Worm (Caenorhabditis elegans) whole organism, early embryonic: Measurements from ENCODE around the gene nceh-1.

Source experiments
- B0310.2 ChIP-seq: sonication (generic microtip); optimal IDR thresholded peaks from 2 replicates; lab custom pipeline; 2016; ENCODE audit warnings: mild to moderate bottlenecking, missing genetic modification characterization, missing compliant biosample characterization
- F13C5.2 ChIP-seq: sonication (generic microtip); optimal IDR thresholded peaks from 2 replicates; lab custom pipeline; 2017; ENCODE audit warnings: mild to moderate bottlenecking, missing genetic modification characterization, inconsistent platforms, missing compliant biosample characterization
- aly-1 ChIP-seq: sonication (generic microtip); optimal IDR thresholded peaks from 2 replicates; lab custom pipeline; 2016; ENCODE audit warnings: missing genetic modification characterization, missing compliant biosample characterization
- ama-1 ChIP-seq: fragments of 150-350 bp; optimal IDR thresholded peaks from 2 replicates; lab custom pipeline; 2014
- ceh-13 ChIP-seq: fragments of 200-800 bp; sonication (Bioruptor generic); optimal IDR thresholded peaks from 2 replicates; lab custom pipeline; 2018; ENCODE audit warnings: mild to moderate bottlenecking, missing genetic modification characterization, missing compliant biosample characterization
- ceh-36 ChIP-seq: sonication (generic microtip); optimal IDR thresholded peaks from 2 replicates; lab custom pipeline; 2016; ENCODE audit warnings: missing genetic modification characterization, inconsistent platforms, missing compliant biosample characterization
- ets-7 ChIP-seq: sonication (generic microtip); optimal IDR thresholded peaks from 2 replicates; lab custom pipeline; 2016; ENCODE audit warnings: missing genotype, missing genetic modification characterization, missing compliant biosample characterization
- flt-1 ChIP-seq: fragments of 200-800 bp; sonication (Bioruptor generic); IDR thresholded peaks from 2 replicates; pipeline ENCODE4 v1.3.6; 2022; ENCODE audit warnings: missing genetic modification characterization, missing compliant biosample characterization
- hmbx-1 ChIP-seq: sonication (generic microtip); optimal IDR thresholded peaks from 2 replicates; lab custom pipeline; 2016; ENCODE audit warnings: mild to moderate bottlenecking, missing genetic modification characterization, missing compliant biosample characterization
- hmg-4 ChIP-seq: fragments of 200-800 bp; sonication (Bioruptor generic); optimal IDR thresholded peaks from 2 replicates; lab custom pipeline; 2018; ENCODE audit warnings: mild to moderate bottlenecking, missing genetic modification characterization, missing compliant biosample characterization
- hnd-1 ChIP-seq: sonication (generic microtip); optimal IDR thresholded peaks from 2 replicates; lab custom pipeline; 2016; ENCODE audit warnings: missing genetic modification characterization, missing compliant biosample characterization
- pes-1 ChIP-seq: fragments of 200-800 bp; sonication (Bioruptor generic); IDR thresholded peaks from 2 replicates; pipeline ENCODE4 v1.3.6; 2022; ENCODE audit warnings: missing genetic modification reagents, missing genetic modification characterization, missing compliant biosample characterization
- scrt-1 ChIP-seq: fragments of 200-800 bp; sonication (Bioruptor generic); IDR thresholded peaks from 2 replicates; pipeline ENCODE4 v1.3.6; 2022; ENCODE audit warnings: missing genetic modification characterization, missing compliant biosample characterization
- sea-1 ChIP-seq: fragments of 200-800 bp; sonication (Bioruptor generic); conservative IDR thresholded peaks from 2 replicates; pipeline ENCODE4 v1.3.6; 2022; ENCODE audit warnings: missing genetic modification characterization, missing compliant biosample characterization
- tbx-11 ChIP-seq: fragments of 200-800 bp; sonication (Bioruptor generic); IDR thresholded peaks from 2 replicates; pipeline ENCODE4 v1.3.6; 2022; ENCODE audit warnings: missing genetic modification characterization, missing compliant biosample characterization
- tbx-37 ChIP-seq: fragments of 200-800 bp; sonication (Bioruptor generic); conservative IDR thresholded peaks from 2 replicates; pipeline ENCODE4 v1.3.6; 2022; ENCODE audit warnings: missing genetic modification reagents, missing genetic modification characterization, missing compliant biosample characterization
- tra-4 ChIP-seq: sonication (generic microtip); optimal IDR thresholded peaks from 2 replicates; lab custom pipeline; 2017; ENCODE audit warnings: missing genetic modification characterization, missing compliant biosample characterization

The nceh-1 gene

DNA sequence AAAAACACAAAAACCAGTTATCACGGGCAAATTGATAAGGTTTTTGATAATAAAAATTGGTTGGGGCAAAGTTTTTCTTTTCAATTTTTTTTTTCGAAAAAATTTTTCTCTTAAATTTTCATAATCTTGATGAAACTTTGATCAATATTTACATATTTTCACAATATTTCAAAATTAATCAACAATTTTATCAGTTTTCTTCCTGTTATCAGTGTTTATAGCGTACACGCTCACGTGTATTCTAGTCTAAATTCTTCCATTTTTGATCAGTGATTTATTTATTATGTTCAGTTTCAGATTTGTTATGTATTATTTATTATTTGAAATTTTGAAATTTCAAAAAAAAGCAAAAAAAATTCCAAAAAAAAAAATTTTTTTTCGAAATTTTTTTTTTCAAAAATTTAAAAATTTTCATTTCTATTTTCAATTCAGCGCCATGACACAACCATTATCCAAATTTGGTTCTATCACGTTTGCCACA, at the start of gene nceh-1:
nceh-1 (plus strand) TSS at position 431 of the 481 bp plus-strand sequence.
- no peak for TF ChIP-seq tra-4 (tag; lab: Kevin White, UChicago)

DNA sequence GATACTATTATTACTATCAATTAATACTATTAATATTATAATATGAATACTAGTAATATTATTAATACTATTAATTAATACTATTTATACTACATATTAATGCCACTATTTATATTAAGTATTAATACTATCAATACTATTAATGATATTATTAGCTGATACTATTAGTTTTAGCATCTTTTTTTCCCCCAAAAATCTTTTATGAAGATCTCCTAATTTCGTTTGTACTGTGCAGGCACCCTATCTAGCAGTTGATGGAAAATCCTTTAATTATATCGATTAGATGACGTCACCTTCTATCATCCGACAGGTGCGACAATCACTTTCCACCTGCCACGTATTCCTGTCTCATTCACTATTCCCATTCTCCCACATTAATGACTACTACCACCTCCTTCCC, 48.0 kb upstream of the nceh-1 start, which contains the start of gene fbxb-65:
fbxb-65 (plus strand) TSS at position 301 of the 400 bp plus-strand sequence.
- no peak for TF ChIP-seq hmg-4 (GFP tag; lab: Kevin White, UChicago)

DNA sequence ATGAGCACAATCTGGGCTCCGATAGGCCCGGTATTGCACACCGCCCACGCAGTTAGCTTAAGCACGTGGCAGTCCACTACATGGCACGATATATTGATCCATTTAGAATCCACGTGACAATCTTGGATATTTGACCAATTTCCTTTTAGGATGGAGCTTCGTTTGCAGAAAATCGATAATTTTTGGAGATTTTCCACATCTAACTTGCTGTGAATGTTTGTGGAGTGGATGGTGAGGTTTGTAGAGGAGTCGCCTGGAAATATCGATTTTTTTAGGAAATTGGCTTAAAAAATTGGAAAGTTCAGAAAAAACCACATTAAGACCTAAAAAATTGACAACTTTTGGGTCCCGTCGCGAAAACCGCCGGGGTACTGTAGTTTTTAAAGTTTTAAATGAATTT, 39.9 kb upstream of the nceh-1 start:
- TF ChIP-seq ama-1 (lab: Kevin White, UChicago) (no peak), B0310.2 (tag; lab: Kevin White, UChicago) (no peak), tbx-37 (no peak), flt-1 (GFP tag; lab: Robert Waterston, UW) (no peak), ets-7 (tag; lab: Kevin White, UChicago) (no peak), tra-4 (tag; lab: Kevin White, UChicago) (no peak), hmbx-1 (tag; lab: Kevin White, UChicago) (no peak), ceh-36 (tag; lab: Kevin White, UChicago) (no peak), pes-1 (no peak), aly-1 (tag; lab: Kevin White, UChicago) (no peak), sea-1 (GFP tag; lab: Robert Waterston, UW) (no peak), hnd-1 (tag; lab: Kevin White, UChicago) (no peak), hmg-4 (GFP tag; lab: Kevin White, UChicago) (no peak), F13C5.2 (tag; lab: Kevin White, UChicago) (no peak), tbx-11 (GFP tag; lab: Robert Waterston, UW) (no peak), ceh-13 (GFP tag; lab: Kevin White, UChicago) (no peak)

DNA sequence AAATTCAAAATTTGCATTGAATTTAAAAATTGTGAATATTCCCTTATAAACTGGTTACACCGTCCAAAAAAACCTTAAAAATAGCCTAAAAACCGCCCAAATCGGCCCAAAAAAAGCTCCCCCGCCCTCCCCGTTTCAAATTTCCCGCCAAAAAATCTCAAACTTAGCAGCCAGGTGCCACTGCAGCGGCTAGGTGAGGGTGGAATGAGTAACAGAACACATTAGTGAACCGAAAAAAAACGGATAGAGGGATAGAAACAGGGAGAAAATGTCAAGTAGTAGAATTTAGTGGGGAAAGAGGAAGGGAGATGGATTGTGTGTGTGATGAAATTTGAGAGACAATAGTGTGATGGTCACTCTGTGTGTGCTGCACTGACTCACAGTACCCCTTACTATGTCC, 25.3 kb upstream of the nceh-1 start:
- TF ChIP-seq aly-1 (tag; lab: Kevin White, UChicago) (no peak), flt-1 (GFP tag; lab: Robert Waterston, UW) (no peak), sea-1 (GFP tag; lab: Robert Waterston, UW) (no peak), hmg-4 (GFP tag; lab: Kevin White, UChicago) (no peak), pes-1 (no peak), ets-7 (tag; lab: Kevin White, UChicago) (no peak), ceh-13 (GFP tag; lab: Kevin White, UChicago) (no peak), tra-4 (tag; lab: Kevin White, UChicago) (no peak), B0310.2 (tag; lab: Kevin White, UChicago) (no peak), hnd-1 (tag; lab: Kevin White, UChicago) (no peak), tbx-11 (GFP tag; lab: Robert Waterston, UW) (no peak), tbx-37 (no peak), ceh-36 (tag; lab: Kevin White, UChicago) (no peak), scrt-1 (GFP tag; lab: Robert Waterston, UW) (no peak), hmbx-1 (tag; lab: Kevin White, UChicago) (no peak), F13C5.2 (tag; lab: Kevin White, UChicago) (no peak), ama-1 (lab: Kevin White, UChicago) (no peak)

DNA sequence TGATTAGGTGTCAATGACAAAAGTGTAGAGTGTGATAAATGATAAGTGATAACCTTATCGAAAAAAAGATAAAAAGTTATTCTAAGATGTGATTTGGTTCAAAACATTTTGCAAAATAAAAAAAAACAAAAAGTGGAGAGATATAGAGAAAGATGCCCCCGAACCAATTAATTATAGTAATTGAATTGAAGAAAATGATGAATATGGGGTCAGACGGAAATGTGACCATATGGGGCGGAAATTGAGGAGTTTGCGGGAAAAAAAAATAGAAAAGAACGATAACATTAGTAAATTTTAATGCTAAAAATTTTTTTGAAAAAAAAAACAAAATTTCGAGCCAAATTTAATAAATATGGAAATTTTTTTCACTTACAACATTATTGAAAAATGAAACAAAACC, 22.7 kb upstream of the nceh-1 start:
- TF ChIP-seq sea-1 (GFP tag; lab: Robert Waterston, UW) (no peak), ceh-13 (GFP tag; lab: Kevin White, UChicago) (no peak), B0310.2 (tag; lab: Kevin White, UChicago) (no peak), pes-1 (no peak), F13C5.2 (tag; lab: Kevin White, UChicago) (no peak), ceh-36 (tag; lab: Kevin White, UChicago) (no peak), ama-1 (lab: Kevin White, UChicago) (no peak), aly-1 (tag; lab: Kevin White, UChicago) (no peak), ets-7 (tag; lab: Kevin White, UChicago) (no peak), tbx-37 (no peak), hnd-1 (tag; lab: Kevin White, UChicago) (no peak), scrt-1 (GFP tag; lab: Robert Waterston, UW) (no peak), hmg-4 (GFP tag; lab: Kevin White, UChicago) (no peak), tra-4 (tag; lab: Kevin White, UChicago) (no peak), hmbx-1 (tag; lab: Kevin White, UChicago) (no peak), tbx-11 (GFP tag; lab: Robert Waterston, UW) (no peak), flt-1 (GFP tag; lab: Robert Waterston, UW) (no peak)

DNA sequence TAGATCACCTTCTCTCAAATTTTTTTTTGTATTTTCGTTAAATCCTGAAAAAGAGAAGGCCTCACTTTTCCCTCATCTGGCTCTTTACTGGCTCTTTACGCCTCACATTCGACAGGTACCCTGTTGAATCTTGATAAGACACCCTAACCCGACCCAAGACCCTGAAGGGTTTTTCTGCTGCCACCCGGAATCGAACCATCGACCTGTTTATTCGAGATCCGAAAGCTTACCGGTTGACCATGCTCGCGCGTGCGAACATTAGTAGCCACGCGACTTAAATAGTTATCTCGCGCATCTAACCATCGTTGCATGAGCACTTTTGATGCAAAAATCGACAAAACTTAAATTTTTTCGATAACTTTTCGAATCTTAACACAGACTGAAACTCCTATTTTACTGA, 22.0 kb upstream of the nceh-1 start:
- no peak for TF ChIP-seq hmg-4 (GFP tag; lab: Kevin White, UChicago)
- no peak for TF ChIP-seq ceh-13 (GFP tag; lab: Kevin White, UChicago)
- no peak for TF ChIP-seq F13C5.2 (tag; lab: Kevin White, UChicago)
- no peak for TF ChIP-seq scrt-1 (GFP tag; lab: Robert Waterston, UW)

DNA sequence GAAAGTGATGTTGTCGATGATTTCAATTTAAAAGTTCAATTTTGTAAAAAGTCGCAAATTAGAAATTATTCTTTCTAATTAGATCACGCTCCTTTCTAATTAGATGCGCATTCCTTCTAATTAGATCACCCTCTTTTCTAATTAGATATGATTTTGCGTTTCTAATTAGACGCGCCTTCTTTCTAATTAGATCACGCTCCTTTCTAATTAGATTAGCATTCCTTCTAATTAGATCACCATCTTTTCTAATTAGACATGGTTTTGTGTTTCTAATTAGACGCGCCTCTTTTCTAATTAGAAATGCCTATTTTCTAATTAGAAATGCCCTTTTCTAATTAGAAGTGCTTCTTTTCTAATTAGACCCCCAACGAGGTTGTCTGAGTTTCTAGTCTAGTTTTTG, 20.5 kb upstream of the nceh-1 start:
- TF ChIP-seq hmg-4 (GFP tag; lab: Kevin White, UChicago) (no peak), flt-1 (GFP tag; lab: Robert Waterston, UW) (no peak), scrt-1 (GFP tag; lab: Robert Waterston, UW) (no peak), tbx-37 (no peak), aly-1 (tag; lab: Kevin White, UChicago) (no peak), sea-1 (GFP tag; lab: Robert Waterston, UW) (no peak), ama-1 (lab: Kevin White, UChicago) (no peak), tbx-11 (GFP tag; lab: Robert Waterston, UW) (no peak), ceh-36 (tag; lab: Kevin White, UChicago) (no peak), hmbx-1 (tag; lab: Kevin White, UChicago) (no peak), ets-7 (tag; lab: Kevin White, UChicago) (no peak), pes-1 (no peak), B0310.2 (tag; lab: Kevin White, UChicago) (no peak), hnd-1 (tag; lab: Kevin White, UChicago) (no peak), ceh-13 (GFP tag; lab: Kevin White, UChicago) (no peak)
